Fruit fly (Drosophila melanogaster) whole organism, embryonic: ENCODE data around the gene CG5498.

Experiments
- Abd-B ChIP-seq: fragments of 200-800 bp; sonication (Bioruptor generic); optimal IDR thresholded peaks from 2 replicates; lab custom pipeline; 2018; ENCODE audit warnings: missing biosample characterization, mild to moderate bottlenecking, missing genetic modification characterization, moderate library complexity
- Asciz ChIP-seq: fragments of 200-800 bp; sonication (Bioruptor generic); optimal IDR thresholded peaks from 2 replicates; lab custom pipeline; 2017; ENCODE audit warnings: missing biosample characterization, mild to moderate bottlenecking, missing genetic modification characterization, missing genetic modification reagents
- Atf6 ChIP-seq: fragments of 200-800 bp; sonication (Bioruptor generic); IDR thresholded peaks from 2 replicates; pipeline ENCODE4 v1.3.6; 2022; ENCODE audit warnings: missing biosample characterization, missing genetic modification characterization
- Bdp1 ChIP-seq: fragments of 200-800 bp; sonication (Bioruptor generic); optimal IDR thresholded peaks from 3 replicates; lab custom pipeline; 2016; ENCODE audit warnings: missing biosample characterization, missing genetic modification characterization
- CG10147 ChIP-seq: fragments of 200-800 bp; sonication (Bioruptor generic); optimal IDR thresholded peaks from 2 replicates; lab custom pipeline; 2019; ENCODE audit warnings: missing biosample characterization, mild to moderate bottlenecking, missing genetic modification characterization, moderate library complexity
- CG10274 ChIP-seq: fragments of 200-800 bp; sonication (Bioruptor generic); optimal IDR thresholded peaks from 3 replicates; lab custom pipeline; 2017; ENCODE audit warnings: missing biosample characterization, mild to moderate bottlenecking, missing genetic modification characterization
- CG11093 ChIP-seq: fragments of 200-800 bp; sonication (Bioruptor generic); IDR thresholded peaks from 3 replicates; pipeline ENCODE4 v1.3.6; 2022; ENCODE audit warnings: missing biosample characterization, missing genetic modification characterization
- CG11696 ChIP-seq: fragments of 200-800 bp; sonication (Bioruptor generic); IDR thresholded peaks from 2 replicates; pipeline ENCODE4 v1.3.6; 2022; ENCODE audit warnings: missing biosample characterization, missing genetic modification characterization
- CG1233 ChIP-seq: fragments of 200-800 bp; sonication (Bioruptor generic); optimal IDR thresholded peaks from 4 replicates; lab custom pipeline; 2018; ENCODE audit warnings: missing biosample characterization, mild to moderate bottlenecking, missing genetic modification characterization
- CG15073 ChIP-seq: fragments of 200-800 bp; sonication (Bioruptor generic); optimal IDR thresholded peaks from 2 replicates; lab custom pipeline; 2016; ENCODE audit warnings: missing biosample characterization, missing genetic modification characterization
- CG17612 ChIP-seq: fragments of 200-800 bp; sonication (Bioruptor generic); IDR thresholded peaks from 2 replicates; pipeline ENCODE4 v1.3.6; 2022; ENCODE audit warnings: missing biosample characterization, missing genetic modification characterization
- CG17829 ChIP-seq: fragments of 200-800 bp; optimal IDR thresholded peaks from 2 replicates; lab custom pipeline; 2019; ENCODE audit warnings: missing biosample characterization, mild to moderate bottlenecking, missing genetic modification characterization, moderate library complexity
- CG17912 ChIP-seq: fragments of 200-800 bp; sonication (Bioruptor generic); optimal IDR thresholded peaks from 2 replicates; lab custom pipeline; 2018; ENCODE audit warnings: missing biosample characterization, mild to moderate bottlenecking, missing genetic modification characterization
- CG18011 ChIP-seq: fragments of 200-800 bp; sonication (Bioruptor generic); optimal IDR thresholded peaks from 2 replicates; lab custom pipeline; 2017; ENCODE audit warnings: missing biosample characterization, missing genetic modification characterization, mild to moderate bottlenecking, moderate library complexity, missing genotype
- CG2116 ChIP-seq: fragments of 200-800 bp; sonication (Bioruptor generic); optimal IDR thresholded peaks from 3 replicates; lab custom pipeline; 2018; ENCODE audit warnings: missing biosample characterization, mild to moderate bottlenecking, missing genetic modification characterization
- CG30020 ChIP-seq: fragments of 200-800 bp; optimal IDR thresholded peaks from 2 replicates; lab custom pipeline; 2019; ENCODE audit warnings: missing biosample characterization, mild to moderate bottlenecking, missing genetic modification characterization, moderate library complexity
- CG32532 ChIP-seq: fragments of 200-800 bp; sonication (Bioruptor generic); IDR thresholded peaks from 2 replicates; pipeline ENCODE4 v1.3.6; 2022; ENCODE audit warnings: missing biosample characterization, missing genetic modification characterization
- CG32767 ChIP-seq: fragments of 200-800 bp; sonication (Bioruptor generic); IDR thresholded peaks from 2 replicates; pipeline ENCODE4 v1.3.6; 2022; ENCODE audit warnings: missing biosample characterization, missing genetic modification characterization
- CG3281 ChIP-seq: fragments of 200-800 bp; sonication (Bioruptor generic); optimal IDR thresholded peaks from 3 replicates; lab custom pipeline; 2017; ENCODE audit warnings: missing biosample characterization, mild to moderate bottlenecking, missing genetic modification characterization
- CG34422 ChIP-seq: fragments of 200-800 bp; sonication (Bioruptor generic); IDR thresholded peaks from 3 replicates; pipeline ENCODE4 v1.3.6; 2022; ENCODE audit warnings: missing biosample characterization, missing genetic modification characterization
- CG4328 ChIP-seq: fragments of 200-800 bp; sonication (Bioruptor generic); optimal IDR thresholded peaks from 3 replicates; lab custom pipeline; 2017; ENCODE audit warnings: missing biosample characterization, missing genetic modification reagents, missing genetic modification characterization
- CG4404 ChIP-seq: fragments of 200-800 bp; sonication (Bioruptor generic); IDR thresholded peaks from 2 replicates; pipeline ENCODE4 v1.3.6; 2022; ENCODE audit warnings: missing biosample characterization, missing genetic modification characterization
- CG8089 ChIP-seq: fragments of 200-800 bp; sonication (Bioruptor generic); optimal IDR thresholded peaks from 3 replicates; lab custom pipeline; 2016; ENCODE audit warnings: missing biosample characterization, missing genetic modification characterization
- CG8281 ChIP-seq: fragments of 200-800 bp; sonication (Bioruptor generic); optimal IDR thresholded peaks from 2 replicates; lab custom pipeline; 2018; ENCODE audit warnings: missing biosample characterization, mild to moderate bottlenecking, missing genetic modification characterization, moderate library complexity
- Dip3 ChIP-seq: fragments of 200-800 bp; sonication (Bioruptor generic); optimal IDR thresholded peaks from 3 replicates; lab custom pipeline; 2016; ENCODE audit warnings: missing biosample characterization, missing genetic modification characterization
- Doc3 ChIP-seq: fragments of 200-800 bp; sonication (Bioruptor generic); IDR thresholded peaks from 3 replicates; pipeline ENCODE4 v1.3.6; 2022; ENCODE audit warnings: missing biosample characterization, missing genetic modification characterization; ENCODE audit not compliant: partially characterized antibody
- H2.0 ChIP-seq: fragments of 200-800 bp; sonication (Bioruptor generic); IDR thresholded peaks from 2 replicates; pipeline ENCODE4 v1.3.6; 2022; ENCODE audit warnings: missing biosample characterization, missing genetic modification characterization
- HLH3B ChIP-seq: fragments of 200-800 bp; sonication (Bioruptor generic); IDR thresholded peaks from 2 replicates; pipeline ENCODE4 v1.3.6; 2022; ENCODE audit warnings: missing biosample characterization, missing genetic modification characterization
- Max ChIP-seq: fragments of 200-800 bp; sonication (Bioruptor generic); optimal IDR thresholded peaks from 2 replicates; lab custom pipeline; 2016; ENCODE audit warnings: missing biosample characterization, mild to moderate bottlenecking, missing genetic modification characterization
- Myb ChIP-seq: fragments of 200-800 bp; sonication (Bioruptor generic); optimal IDR thresholded peaks from 2 replicates; lab custom pipeline; 2016; ENCODE audit warnings: missing biosample characterization, missing genetic modification characterization
- Nf-YA ChIP-seq: fragments of 200-800 bp; sonication (Bioruptor generic); IDR thresholded peaks from 2 replicates; pipeline ENCODE4 v1.3.6; 2022; ENCODE audit warnings: missing biosample characterization, missing genetic modification characterization
- PHDP ChIP-seq: fragments of 200-800 bp; sonication (Bioruptor generic); optimal IDR thresholded peaks from 3 replicates; lab custom pipeline; 2018; ENCODE audit warnings: missing biosample characterization, mild to moderate bottlenecking, missing genetic modification characterization, moderate library complexity
- Usf ChIP-seq: fragments of 200-800 bp; sonication (Bioruptor generic); optimal IDR thresholded peaks from 2 replicates; lab custom pipeline; 2017; ENCODE audit warnings: missing genotype, missing biosample characterization, missing genetic modification characterization
- Xbp1 ChIP-seq: fragments of 200-800 bp; sonication (Bioruptor generic); optimal IDR thresholded peaks from 3 replicates; lab custom pipeline; 2016; ENCODE audit warnings: missing biosample characterization, mild to moderate bottlenecking, missing genetic modification characterization
- ash1 ChIP-seq: fragments of 200-800 bp; sonication (Bioruptor generic); optimal IDR thresholded peaks from 2 replicates; lab custom pipeline; 2018; ENCODE audit warnings: missing biosample characterization, mild to moderate bottlenecking, missing genetic modification characterization
- ci ChIP-seq: fragments of 200-800 bp; sonication (Bioruptor generic); IDR thresholded peaks from 3 replicates; pipeline ENCODE4 v1.3.6; 2022; ENCODE audit warnings: missing biosample characterization, missing genetic modification characterization
- dmrt11E ChIP-seq: fragments of 200-800 bp; sonication (Bioruptor generic); optimal IDR thresholded peaks from 3 replicates; lab custom pipeline; 2018; ENCODE audit warnings: missing biosample characterization, mild to moderate bottlenecking, missing genetic modification characterization, moderate library complexity
- dysf ChIP-seq: fragments of 200-800 bp; sonication (Bioruptor generic); IDR thresholded peaks from 3 replicates; pipeline ENCODE4 v1.3.6; 2022; ENCODE audit warnings: missing biosample characterization, missing genetic modification characterization
- esg ChIP-seq: fragments of 200-800 bp; sonication (Bioruptor generic); conservative IDR thresholded peaks from 2 replicates; pipeline ENCODE4 v1.3.6; 2022; ENCODE audit warnings: missing biosample characterization, missing genetic modification characterization
- fd64A ChIP-seq: fragments of 200-800 bp; sonication (Bioruptor generic); optimal IDR thresholded peaks from 3 replicates; lab custom pipeline; 2018; ENCODE audit warnings: missing biosample characterization, mild to moderate bottlenecking, missing genetic modification characterization
- h ChIP-seq: fragments of >200 bp; optimal IDR thresholded peaks from 2 replicates; lab custom pipeline; 2017
- ind ChIP-seq: fragments of 200-800 bp; sonication (Bioruptor generic); optimal IDR thresholded peaks from 3 replicates; lab custom pipeline; 2016; ENCODE audit warnings: missing biosample characterization, missing genetic modification characterization
- lab ChIP-seq: fragments of 200-800 bp; sonication (Bioruptor generic); optimal IDR thresholded peaks from 3 replicates; lab custom pipeline; 2017; ENCODE audit warnings: missing biosample characterization, missing genetic modification characterization, mild to moderate bottlenecking, moderate library complexity, missing genetic modification reagents
- mirr ChIP-seq: fragments of 200-800 bp; sonication (Bioruptor generic); optimal IDR thresholded peaks from 3 replicates; lab custom pipeline; 2018; ENCODE audit warnings: missing biosample characterization, mild to moderate bottlenecking, missing genetic modification characterization
- rib ChIP-seq: fragments of 200-800 bp; sonication (Bioruptor generic); IDR thresholded peaks from 2 replicates; pipeline ENCODE4 v1.3.6; 2022; ENCODE audit warnings: missing biosample characterization, missing genetic modification characterization
- sens ChIP-seq: fragments of 200-800 bp; sonication (Bioruptor generic); peaks from one replicate; lab custom pipeline; 2016; ENCODE audit warnings: missing biosample characterization, missing genetic modification characterization
- sob ChIP-seq: fragments of 200-800 bp; sonication (Bioruptor generic); IDR thresholded peaks from 2 replicates; pipeline ENCODE4 v1.3.6; 2022; ENCODE audit warnings: missing biosample characterization, missing genetic modification characterization
- stwl ChIP-seq: fragments of 200-800 bp; sonication (Bioruptor generic); optimal IDR thresholded peaks from 3 replicates; lab custom pipeline; 2018; ENCODE audit warnings: missing biosample characterization, mild to moderate bottlenecking, missing genetic modification characterization, moderate library complexity
- trh ChIP-seq: fragments of 200-800 bp; sonication (Bioruptor generic); optimal IDR thresholded peaks from 2 replicates; lab custom pipeline; 2016; ENCODE audit warnings: missing biosample characterization, missing genetic modification characterization
- unc-4 ChIP-seq: fragments of 200-800 bp; sonication (Bioruptor generic); IDR thresholded peaks from 2 replicates; pipeline ENCODE4 v1.3.6; 2022; ENCODE audit warnings: missing biosample characterization, missing genetic modification characterization; ENCODE audit not compliant: partially characterized antibody

Gene CG5498

dm6 chr3L:20384086-20384810 lies at the start of gene CG5498, which contains the start of gene fbl (continued):
- TF ChIP-seq Doc3 (GFP tag; lab: Robert Waterston, UW) (0 out of 3 replicates have a peak, but pooled peaks have one; percentile 30), Atf6 (GFP tag; lab: Robert Waterston, UW) (peak; percentile 52; the same call in 1 of the 2 replicates), CG17829 (peak; percentile 74), dysf (GFP tag; lab: Robert Waterston, UW) (peak; percentile 40; the same call in 1 of the 3 replicates), ind (GFP tag; lab: Kevin White, UChicago) (peak; percentile 64), HLH3B (GFP tag; lab: Robert Waterston, UW) (no peak), sob (GFP tag; lab: Robert Waterston, UW) (0 out of 2 replicates have a peak, but pooled peaks have one; percentile 40), CG34422 (GFP tag; lab: Robert Waterston, UW) (0 out of 3 replicates have a peak, but pooled peaks have one; percentile 23), ash1 (GFP tag; lab: Kevin White, UChicago) (no peak), Asciz (peak; percentile 38), CG32532 (peak; percentile 52; the same call in 1 of the 2 replicates), PHDP (tag; lab: Kevin White, UChicago) (peak; percentile 70), CG15073 (peak; percentile 24), CG11093 (GFP tag; lab: Robert Waterston, UW) (no peak), esg (GFP tag; lab: Robert Waterston, UW) (peak; percentile 38; the same call in 1 of the 2 replicates), lab (GFP tag; lab: Kevin White, UChicago) (peak; percentile 80), unc-4 (GFP tag; lab: Robert Waterston, UW) (peak; percentile 62), CG8281 (tag; lab: Kevin White, UChicago) (peak; percentile 1), CG30020 (tag; lab: Kevin White, UChicago) (peak; percentile 64), stwl (tag; lab: Kevin White, UChicago) (peak; percentile 96), CG3281 (GFP tag; lab: Kevin White, UChicago) (peak; percentile 65), sens (GFP tag; lab: Kevin White, UChicago) (peak; percentile 82), CG1233 (GFP tag; lab: Kevin White, UChicago) (peak; percentile 17), CG4404 (GFP tag; lab: Robert Waterston, UW) (no peak), CG4328 (GFP tag; lab: Kevin White, UChicago) (peak; percentile 30), trh (GFP tag; lab: Kevin White, UChicago) (no peak), Usf (peak; percentile 4), mirr (GFP tag; lab: Kevin White, UChicago) (peak; percentile 6), Bdp1 (GFP tag; lab: Kevin White, UChicago) (no peak), Abd-B (GFP tag; lab: Kevin White, UChicago) (no peak), Dip3 (GFP tag; lab: Kevin White, UChicago) (peak; percentile 54), dmrt11E (tag; lab: Kevin White, UChicago) (peak; percentile 61), ci (GFP tag; lab: Robert Waterston, UW) (no peak), CG8089 (no peak), fd64A (GFP tag; lab: Kevin White, UChicago) (no peak), CG18011 (GFP tag; lab: Kevin White, UChicago) (peak; percentile 22), CG10147 (GFP tag; lab: Kevin White, UChicago) (peak; percentile 36), CG17612 (no peak), Xbp1 (GFP tag; lab: Kevin White, UChicago) (peak; percentile 63), CG10274 (no peak), CG17912 (GFP tag; lab: Kevin White, UChicago) (no peak), Max (GFP tag; lab: Kevin White, UChicago) (peak; percentile 77), Myb (GFP tag; lab: Kevin White, UChicago) (peak; percentile 91), h (no peak), CG32767 (GFP tag; lab: Robert Waterston, UW) (no peak), H2.0 (no peak), rib (GFP tag; lab: Robert Waterston, UW) (no peak), Nf-YA (GFP tag; lab: Robert Waterston, UW) (no peak), CG2116 (GFP tag; lab: Kevin White, UChicago) (peak; percentile 76), CG11696 (GFP tag; lab: Robert Waterston, UW) (no peak)
